Worm (Caenorhabditis elegans): Measurements from ENCODE around the gene W08G11.3.

- TF ChIP-seq cog-1 (tag; optimal IDR thresholded peaks at IDR 0.05), result no peak
- TF ChIP-seq ref-1 (GFP tag; conservative IDR thresholded peaks at IDR 0.05), result no peak
- no peak for TF ChIP-seq tab-1 (GFP tag; IDR thresholded peaks at IDR 0.05)
- no peak for TF ChIP-seq ztf-29 (GFP tag; IDR thresholded peaks at IDR 0.05)
- TF ChIP-seq ztf-23 (GFP tag; IDR thresholded peaks at IDR 0.05), result no peak
Observed at ce11 chrV:16374676-16375075, 7.2 kb downstream of the W08G11.3 start, which contains the start of gene srv-34.
